Worm (Caenorhabditis elegans): ENCODE measurements around the gene ags-3.

DNA sequence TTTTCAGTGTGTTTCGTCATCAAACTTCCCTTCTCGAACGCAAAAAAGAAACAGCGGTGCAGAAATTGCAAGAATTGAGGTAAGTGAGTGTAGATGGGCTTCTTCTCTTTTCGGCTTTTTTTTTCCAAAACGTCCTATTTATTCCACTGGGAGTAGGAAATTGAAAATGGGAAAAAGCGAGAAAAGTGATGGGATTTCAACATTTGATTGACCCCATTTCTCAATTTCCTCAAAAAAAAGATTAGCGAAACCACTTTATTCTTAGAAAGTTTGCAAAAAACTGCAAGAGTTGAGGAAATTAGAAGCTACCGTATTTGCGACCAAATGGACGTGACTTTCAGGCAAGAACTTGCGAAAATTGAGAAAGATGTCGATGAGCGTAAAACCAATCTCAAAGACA, at the start of gene ags-3:
- no peak for TF ChIP-seq ztf-11 (tag; optimal IDR thresholded peaks at IDR 0.05)
- no peak for TF ChIP-seq bed-3 (GFP tag; optimal IDR thresholded peaks at IDR 0.05)
- TF ChIP-seq nhr-237 (tag; optimal IDR thresholded peaks at IDR 0.05): no peak
- TF ChIP-seq snpc-4 (tag; optimal IDR thresholded peaks at IDR 0.05): no peak

All from whole organism, mixed stage, embryonic.